Fruit fly (Drosophila melanogaster) whole organism, embryonic: Measurements from ENCODE around the gene CG14960.

ENCODE experiments used
- Abd-B ChIP-seq: fragments of 200-800 bp; sonication (Bioruptor generic); optimal IDR thresholded peaks from 2 replicates; lab custom pipeline; 2018; ENCODE audit warnings: missing biosample characterization, mild to moderate bottlenecking, missing genetic modification characterization, moderate library complexity
- Bdp1 ChIP-seq: fragments of 200-800 bp; sonication (Bioruptor generic); optimal IDR thresholded peaks from 3 replicates; lab custom pipeline; 2016; ENCODE audit warnings: missing biosample characterization, missing genetic modification characterization
- CG10147 ChIP-seq: fragments of 200-800 bp; sonication (Bioruptor generic); optimal IDR thresholded peaks from 2 replicates; lab custom pipeline; 2019; ENCODE audit warnings: missing biosample characterization, mild to moderate bottlenecking, missing genetic modification characterization, moderate library complexity
- CG11085 ChIP-seq: fragments of 200-800 bp; sonication (Bioruptor generic); IDR thresholded peaks from 2 replicates; pipeline ENCODE4 v1.3.6; 2022; ENCODE audit warnings: missing biosample characterization, missing genetic modification characterization
- CG11247 ChIP-seq: fragments of 200-800 bp; sonication (Bioruptor generic); IDR thresholded peaks from 2 replicates; pipeline ENCODE4 v1.3.6; 2022; ENCODE audit warnings: missing biosample characterization, missing genetic modification characterization
- CG11723 ChIP-seq: fragments of 200-800 bp; sonication (Bioruptor generic); optimal IDR thresholded peaks from 2 replicates; lab custom pipeline; 2017; ENCODE audit warnings: missing biosample characterization, mild to moderate bottlenecking, missing genetic modification characterization
- CG12155 ChIP-seq: fragments of 200-800 bp; sonication (Bioruptor generic); optimal IDR thresholded peaks from 3 replicates; lab custom pipeline; 2016; ENCODE audit warnings: missing biosample characterization, missing genetic modification characterization
- CG1233 ChIP-seq: fragments of 200-800 bp; sonication (Bioruptor generic); optimal IDR thresholded peaks from 4 replicates; lab custom pipeline; 2018; ENCODE audit warnings: missing biosample characterization, mild to moderate bottlenecking, missing genetic modification characterization
- CG1602 ChIP-seq: fragments of 200-800 bp; sonication (Bioruptor generic); optimal IDR thresholded peaks from 3 replicates; lab custom pipeline; 2016; ENCODE audit warnings: missing biosample characterization, missing genetic modification characterization
- CG16813 ChIP-seq: fragments of 200-800 bp; sonication (Bioruptor generic); IDR thresholded peaks from 3 replicates; pipeline ENCODE4 v1.3.6; 2022; ENCODE audit warnings: missing biosample characterization, missing genetic modification characterization; ENCODE audit not compliant: partially characterized antibody
- CG17186 ChIP-seq: fragments of 200-800 bp; sonication (Bioruptor generic); optimal IDR thresholded peaks from 3 replicates; lab custom pipeline; 2017; ENCODE audit warnings: missing biosample characterization, missing genetic modification reagents, missing genetic modification characterization
- CG17359 ChIP-seq: fragments of 200-800 bp; sonication (Bioruptor generic); optimal IDR thresholded peaks from 3 replicates; lab custom pipeline; 2018; ENCODE audit warnings: missing biosample characterization, mild to moderate bottlenecking, missing genetic modification characterization, moderate library complexity
- CG30431 ChIP-seq: fragments of 200-800 bp; sonication (Bioruptor generic); optimal IDR thresholded peaks from 2 replicates; lab custom pipeline; 2017; ENCODE audit warnings: missing biosample characterization, missing genetic modification characterization
- CG3163 ChIP-seq: fragments of 200-800 bp; sonication (Bioruptor generic); optimal IDR thresholded peaks from 3 replicates; lab custom pipeline; 2016; ENCODE audit warnings: missing biosample characterization, missing genetic modification characterization
- CG33213 ChIP-seq: fragments of 200-800 bp; sonication (Bioruptor generic); optimal IDR thresholded peaks from 3 replicates; lab custom pipeline; 2016; ENCODE audit warnings: missing biosample characterization, missing genetic modification characterization
- CG4730 ChIP-seq: fragments of 200-800 bp; sonication (Bioruptor generic); IDR thresholded peaks from 2 replicates; pipeline ENCODE4 v1.3.6; 2022; ENCODE audit warnings: missing biosample characterization, missing genetic modification characterization
- CG6813 ChIP-seq: fragments of 200-800 bp; sonication (Bioruptor generic); optimal IDR thresholded peaks from 2 replicates; lab custom pipeline; 2017; ENCODE audit warnings: missing biosample characterization, missing genetic modification characterization, mild to moderate bottlenecking, moderate library complexity, missing genetic modification reagents
- CG7928 ChIP-seq: fragments of 200-800 bp; sonication (Bioruptor generic); optimal IDR thresholded peaks from 2 replicates; lab custom pipeline; 2017; ENCODE audit warnings: missing biosample characterization, mild to moderate bottlenecking, missing genetic modification characterization
- CG9817 ChIP-seq: fragments of 200-800 bp; sonication (Bioruptor generic); optimal IDR thresholded peaks from 2 replicates; lab custom pipeline; 2018; ENCODE audit warnings: missing biosample characterization, mild to moderate bottlenecking, missing genetic modification characterization, moderate library complexity
- Dll ChIP-seq: fragments of 200-800 bp; sonication (Bioruptor generic); IDR thresholded peaks from 4 replicates; pipeline ENCODE4 v1.3.6; 2022; ENCODE audit warnings: missing biosample characterization, missing genetic modification characterization; ENCODE audit not compliant: partially characterized antibody
- E2f1 ChIP-seq: fragments of 200-800 bp; sonication (Bioruptor generic); IDR thresholded peaks from 2 replicates; pipeline ENCODE4 v1.3.6; 2022; ENCODE audit warnings: missing biosample characterization, missing genetic modification characterization
- ERR ChIP-seq: fragments of 200-800 bp; sonication (Bioruptor generic); optimal IDR thresholded peaks from 2 replicates; lab custom pipeline; 2016; ENCODE audit warnings: missing biosample characterization, missing genetic modification characterization
- Fer1 ChIP-seq: fragments of 200-800 bp; sonication (Bioruptor generic); optimal IDR thresholded peaks from 2 replicates; lab custom pipeline; 2017; ENCODE audit warnings: missing biosample characterization, mild to moderate bottlenecking, missing genetic modification characterization
- HLH4C ChIP-seq: fragments of 200-800 bp; sonication (Bioruptor generic); IDR thresholded peaks from 3 replicates; pipeline ENCODE4 v1.3.6; 2022; ENCODE audit warnings: missing biosample characterization, missing genetic modification characterization; ENCODE audit not compliant: partially characterized antibody
- Hmx ChIP-seq: fragments of 200-800 bp; sonication (Bioruptor generic); optimal IDR thresholded peaks from 2 replicates; lab custom pipeline; 2016; ENCODE audit warnings: missing biosample characterization, missing genetic modification characterization
- Jarid2 ChIP-seq: fragments of 200-800 bp; sonication (Bioruptor generic); optimal IDR thresholded peaks from 3 replicates; lab custom pipeline; 2017; ENCODE audit warnings: mild to moderate bottlenecking, missing biosample characterization, missing genetic modification reagents, missing genetic modification characterization
- Lpt ChIP-seq: fragments of >200 bp; optimal IDR thresholded peaks from 2 replicates; lab custom pipeline; 2018; ENCODE audit warnings: missing biosample characterization, missing genetic modification characterization
- Pdp1 ChIP-seq, 2 experiments: fragments of 200-800 bp; sonication (Bioruptor generic); optimal IDR thresholded peaks; 3 replicates each; lab custom pipeline; 2016; ENCODE audit warnings: missing biosample characterization in 2 of 2, missing genetic modification characterization in 2 of 2, mild to moderate bottlenecking in 1 of 2, moderate library complexity in 1 of 2
- Spps ChIP-seq: fragments of 200-800 bp; sonication (Bioruptor generic); optimal IDR thresholded peaks from 2 replicates; lab custom pipeline; 2018; ENCODE audit warnings: missing biosample characterization, mild to moderate bottlenecking, missing genetic modification characterization
- Usf ChIP-seq: fragments of 200-800 bp; sonication (Bioruptor generic); optimal IDR thresholded peaks from 2 replicates; lab custom pipeline; 2017; ENCODE audit warnings: missing genotype, missing biosample characterization, missing genetic modification characterization
- Vsx1 ChIP-seq: fragments of 200-800 bp; sonication (Bioruptor generic); optimal IDR thresholded peaks from 2 replicates; lab custom pipeline; 2017; ENCODE audit warnings: missing biosample characterization, mild to moderate bottlenecking, missing genetic modification characterization, missing genetic modification reagents
- Xrp1 ChIP-seq: fragments of 200-800 bp; sonication (Bioruptor generic); IDR thresholded peaks from 2 replicates; pipeline ENCODE4 v1.3.6; 2022; ENCODE audit warnings: missing biosample characterization, missing genetic modification characterization
- ase ChIP-seq: fragments of 200-800 bp; sonication (Bioruptor generic); IDR thresholded peaks from 3 replicates; pipeline ENCODE4 v1.3.6; 2022; ENCODE audit warnings: missing biosample characterization, missing genetic modification characterization
- ato ChIP-seq: fragments of 200-800 bp; sonication (Bioruptor generic); IDR thresholded peaks from 2 replicates; pipeline ENCODE4 v1.3.6; 2022; ENCODE audit warnings: missing biosample characterization, missing genetic modification characterization; ENCODE audit not compliant: partially characterized antibody
- croc ChIP-seq: fragments of 200-800 bp; sonication (Bioruptor generic); conservative IDR thresholded peaks from 3 replicates; pipeline ENCODE4 v1.3.6; 2022; ENCODE audit warnings: missing biosample characterization, missing genetic modification characterization
- esg ChIP-seq: fragments of 200-800 bp; sonication (Bioruptor generic); conservative IDR thresholded peaks from 2 replicates; pipeline ENCODE4 v1.3.6; 2022; ENCODE audit warnings: missing biosample characterization, missing genetic modification characterization
- ham ChIP-seq: fragments of 200-800 bp; sonication (Bioruptor generic); IDR thresholded peaks from 2 replicates; pipeline ENCODE4 v1.3.6; 2022; ENCODE audit warnings: missing biosample characterization, missing genetic modification characterization
- her ChIP-seq: fragments of 200-800 bp; sonication (Bioruptor generic); optimal IDR thresholded peaks from 2 replicates; lab custom pipeline; 2016; ENCODE audit warnings: missing biosample characterization, missing genetic modification characterization
- jigr1 ChIP-seq: fragments of 200-800 bp; sonication (Bioruptor generic); IDR thresholded peaks from 3 replicates; pipeline ENCODE4 v1.3.6; 2022; ENCODE audit warnings: missing biosample characterization, missing genetic modification characterization
- klu ChIP-seq: fragments of 200-800 bp; sonication (Bioruptor generic); IDR thresholded peaks from 2 replicates; pipeline ENCODE4 v1.3.6; 2022; ENCODE audit warnings: missing biosample characterization, missing genetic modification characterization
- lab ChIP-seq: fragments of 200-800 bp; sonication (Bioruptor generic); optimal IDR thresholded peaks from 3 replicates; lab custom pipeline; 2017; ENCODE audit warnings: missing biosample characterization, missing genetic modification characterization, mild to moderate bottlenecking, moderate library complexity, missing genetic modification reagents
- nmo ChIP-seq: fragments of 200-800 bp; sonication (Bioruptor generic); optimal IDR thresholded peaks from 2 replicates; lab custom pipeline; 2018; ENCODE audit warnings: missing biosample characterization, mild to moderate bottlenecking, missing genetic modification characterization, moderate library complexity
- peb ChIP-seq: fragments of 200-800 bp; sonication (Bioruptor generic); IDR thresholded peaks from 2 replicates; pipeline ENCODE4 v1.3.6; 2022; ENCODE audit warnings: missing biosample characterization, missing genetic modification characterization
- pfk ChIP-seq: fragments of 200-800 bp; sonication (Bioruptor generic); optimal IDR thresholded peaks from 2 replicates; lab custom pipeline; 2018; ENCODE audit warnings: missing biosample characterization, mild to moderate bottlenecking, missing genetic modification characterization, moderate library complexity
- psq ChIP-seq: fragments of 200-800 bp; sonication (Bioruptor generic); optimal IDR thresholded peaks from 2 replicates; lab custom pipeline; 2017; ENCODE audit warnings: missing biosample characterization, missing genetic modification characterization
- pzg ChIP-seq: fragments of 200-800 bp; sonication (Bioruptor generic); optimal IDR thresholded peaks from 3 replicates; lab custom pipeline; 2018; ENCODE audit warnings: missing biosample characterization, mild to moderate bottlenecking, missing genetic modification characterization, moderate library complexity
- scrt ChIP-seq: fragments of 200-800 bp; sonication (Bioruptor generic); optimal IDR thresholded peaks from 2 replicates; lab custom pipeline; 2018; ENCODE audit warnings: missing biosample characterization, mild to moderate bottlenecking, missing genetic modification characterization, moderate library complexity
- sens-2 ChIP-seq: fragments of 200-800 bp; sonication (Bioruptor generic); IDR thresholded peaks from 2 replicates; pipeline ENCODE4 v1.3.6; 2022; ENCODE audit warnings: missing biosample characterization, missing genetic modification characterization
- sr ChIP-seq: fragments of 200-800 bp; sonication (Bioruptor generic); IDR thresholded peaks from 3 replicates; pipeline ENCODE4 v1.3.6; 2022; ENCODE audit warnings: missing biosample characterization, missing genetic modification characterization
- stc ChIP-seq: fragments of 200-800 bp; sonication (Bioruptor generic); IDR thresholded peaks from 2 replicates; pipeline ENCODE4 v1.3.6; 2022; ENCODE audit warnings: missing biosample characterization, missing genetic modification characterization
- vvl ChIP-seq: fragments of 200-800 bp; sonication (Bioruptor generic); IDR thresholded peaks from 2 replicates; pipeline ENCODE4 v1.3.6; 2022; ENCODE audit warnings: missing biosample characterization, missing genetic modification characterization

Gene CG14960

DNA sequence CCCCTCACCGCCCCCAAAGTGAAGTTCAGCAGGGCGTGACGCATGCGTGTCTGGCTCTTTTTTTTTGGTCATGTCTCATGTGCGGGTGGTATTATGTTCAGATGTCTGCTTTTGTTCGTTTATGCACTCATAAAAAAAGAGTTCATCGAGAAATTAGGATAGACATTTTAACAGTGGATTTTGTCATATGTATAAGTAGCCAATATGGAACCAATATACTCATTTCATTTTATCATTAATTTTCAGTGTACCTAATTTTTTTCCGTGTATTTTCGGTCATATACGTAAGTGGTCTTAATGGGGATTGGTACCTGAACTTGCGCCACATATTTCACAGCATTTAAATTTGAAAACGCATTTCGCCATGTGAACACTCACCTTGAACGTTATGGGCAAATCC lies 29.5 kb downstream of the CG14960 start (continued):
- no peak for TF ChIP-seq E2f1 (GFP tag; lab: Robert Waterston, UW)
- TF ChIP-seq Bdp1 (GFP tag; lab: Kevin White, UChicago): peak; percentile 25
- TF ChIP-seq Abd-B (GFP tag; lab: Kevin White, UChicago): no peak
- TF ChIP-seq Jarid2 (GFP tag; lab: Kevin White, UChicago): no peak
- TF ChIP-seq esg (GFP tag; lab: Robert Waterston, UW): peak; percentile 59
- no peak for TF ChIP-seq klu (GFP tag; lab: Robert Waterston, UW)
- peak; percentile 46; the same call in 1 of the 3 replicates for TF ChIP-seq ase
- TF ChIP-seq CG9817: peak; percentile 24
- peak; percentile 23 for TF ChIP-seq Vsx1 (GFP tag; lab: Kevin White, UChicago)
- TF ChIP-seq peb (GFP tag; lab: Robert Waterston, UW): 0 out of 2 replicates have a peak, but pooled peaks have one; percentile 10
- peak; percentile 46; the same call in 2 of the 3 replicates for TF ChIP-seq croc
- TF ChIP-seq Spps: peak; percentile 70
- TF ChIP-seq lab: peak; percentile 71
- TF ChIP-seq CG11085 (GFP tag; lab: Robert Waterston, UW): no peak
- no peak for TF ChIP-seq pzg (GFP tag; lab: Kevin White, UChicago)
- peak; percentile 52 for TF ChIP-seq nmo (GFP tag; lab: Kevin White, UChicago)
- TF ChIP-seq ERR: no peak
- TF ChIP-seq CG6813: peak; percentile 12
- peak; percentile 17 for TF ChIP-seq CG12155 (GFP tag; lab: Kevin White, UChicago)
- TF ChIP-seq HLH4C (GFP tag; lab: Robert Waterston, UW): no peak
- TF ChIP-seq scrt: peak; percentile 23
- TF ChIP-seq sr (GFP tag; lab: Robert Waterston, UW): 0 out of 3 replicates have a peak, but pooled peaks have one; percentile 35
- TF ChIP-seq Lpt (GFP tag; lab: Kevin White, UChicago): no peak
- TF ChIP-seq CG4730 (GFP tag; lab: Robert Waterston, UW): peak; percentile 65
- no peak for TF ChIP-seq ham (GFP tag; lab: Robert Waterston, UW)
- TF ChIP-seq stc (GFP tag; lab: Robert Waterston, UW): peak; percentile 57; the same call in 1 of the 2 replicates
- peak; percentile 16 for TF ChIP-seq CG30431 (GFP tag; lab: Kevin White, UChicago)
- TF ChIP-seq psq (GFP tag; lab: Kevin White, UChicago): no peak
- peak; percentile 78 for TF ChIP-seq Xrp1 (GFP tag; lab: Robert Waterston, UW)
- peak; percentile 84 for TF ChIP-seq CG17359 (tag; lab: Kevin White, UChicago)
- no peak for TF ChIP-seq CG11723 (GFP tag; lab: Kevin White, UChicago)
- peak; percentile 33 for TF ChIP-seq CG33213 (GFP tag; lab: Kevin White, UChicago)
- TF ChIP-seq ato (GFP tag; lab: Robert Waterston, UW): no peak
- TF ChIP-seq CG1602 (GFP tag; lab: Kevin White, UChicago): peak; percentile 29
- 0 out of 2 replicates have a peak, but pooled peaks have one; percentile 19 for TF ChIP-seq sens-2 (GFP tag; lab: Robert Waterston, UW)
- peak; percentile 31 for TF ChIP-seq CG1233 (GFP tag; lab: Kevin White, UChicago)
- TF ChIP-seq CG3163 (GFP tag; lab: Kevin White, UChicago): no peak
- TF ChIP-seq CG7928 (GFP tag; lab: Kevin White, UChicago): no peak
- no peak for TF ChIP-seq jigr1 (GFP tag; lab: Robert Waterston, UW)
- TF ChIP-seq CG16813 (GFP tag; lab: Robert Waterston, UW): no peak
- TF ChIP-seq pfk (GFP tag; lab: Kevin White, UChicago): no peak
- TF ChIP-seq Usf (GFP tag; lab: Kevin White, UChicago): no peak
- no peak for TF ChIP-seq her (GFP tag; lab: Kevin White, UChicago)
- TF ChIP-seq Fer1: no peak
- no peak for TF ChIP-seq CG11247 (GFP tag; lab: Robert Waterston, UW)
- TF ChIP-seq Dll (GFP tag; lab: Robert Waterston, UW): no peak
- no peak for TF ChIP-seq CG17186 (GFP tag; lab: Kevin White, UChicago)
- TF ChIP-seq Pdp1 (GFP tag; optimal IDR thresholded peaks at IDR 0.05; lab: Kevin White, UChicago): no peak
- TF ChIP-seq Hmx (GFP tag; lab: Kevin White, UChicago): no peak
- peak; percentile 85 for TF ChIP-seq vvl (GFP tag; lab: Robert Waterston, UW)
- TF ChIP-seq CG10147 (GFP tag; lab: Kevin White, UChicago): no peak
